Worm (Caenorhabditis elegans) whole organism, L3 larva: ENCODE data around the gene dop-4.

Source experiments
- R02D3.7 ChIP-seq: fragments of 150-350 bp; optimal IDR thresholded peaks from 2 replicates; lab custom pipeline; 2014; ENCODE audit warnings: missing biosample characterization, missing genetic modification characterization
- ZK546.5 ChIP-seq: sonication (generic microtip); optimal IDR thresholded peaks from 2 replicates; lab custom pipeline; 2017; ENCODE audit warnings: missing biosample characterization, missing genetic modification characterization
- aly-2 ChIP-seq: fragments of 150-350 bp; optimal IDR thresholded peaks from 2 replicates; lab custom pipeline; 2014; ENCODE audit warnings: missing biosample characterization, missing genetic modification characterization
- ama-1 ChIP-seq: fragments of 150-350 bp; optimal IDR thresholded peaks from 2 replicates; lab custom pipeline; 2018
- ceh-16 ChIP-seq: sonication (generic microtip); optimal IDR thresholded peaks from 2 replicates; lab custom pipeline; 2017; ENCODE audit warnings: missing biosample characterization, missing genetic modification characterization
- ceh-28 ChIP-seq: fragments of 150-350 bp; optimal IDR thresholded peaks from 2 replicates; lab custom pipeline; 2014; ENCODE audit warnings: missing biosample characterization, missing genetic modification reagents, missing genetic modification characterization
- ceh-82 ChIP-seq: fragments of 150-350 bp; optimal IDR thresholded peaks from 2 replicates; lab custom pipeline; 2014; ENCODE audit warnings: missing biosample characterization, missing genetic modification characterization
- ceh-9 ChIP-seq: sonication (generic microtip); optimal IDR thresholded peaks from 2 replicates; lab custom pipeline; 2018; ENCODE audit warnings: missing biosample characterization, missing genetic modification characterization
- daf-12 ChIP-seq: fragments of 150-350 bp; optimal IDR thresholded peaks from 2 replicates; lab custom pipeline; 2014; ENCODE audit warnings: missing biosample characterization, missing genetic modification reagents, missing genetic modification characterization
- egl-27 ChIP-seq: sonication (generic microtip); optimal IDR thresholded peaks from 4 replicates; lab custom pipeline; 2017; ENCODE audit warnings: missing biosample characterization, missing genetic modification reagents, missing genetic modification characterization
- egl-5 ChIP-seq: fragments of 150-350 bp; optimal IDR thresholded peaks from 2 replicates; lab custom pipeline; 2017; ENCODE audit warnings: missing biosample characterization, missing genetic modification reagents, missing genetic modification characterization, inconsistent platforms
- elt-1 ChIP-seq: fragments of 150-350 bp; optimal IDR thresholded peaks from 2 replicates; lab custom pipeline; 2014; ENCODE audit warnings: missing biosample characterization, missing genetic modification characterization
- elt-2 ChIP-seq: sonication (generic microtip); optimal IDR thresholded peaks from 2 replicates; lab custom pipeline; 2016; ENCODE audit warnings: missing genetic modification reagents, mild to moderate bottlenecking, missing genetic modification characterization, missing compliant biosample characterization
- elt-3 ChIP-seq, 3 experiments: fragments of 150-350 bp in 1 of 3; sonication (generic microtip) in 2 of 3; optimal IDR thresholded peaks; 2 replicates in 2 of 3; 4 replicates in 1 of 3; lab custom pipeline; 2014 to 2017; ENCODE audit warnings: missing biosample characterization in 3 of 3, missing genetic modification characterization in 3 of 3
- eor-1 ChIP-seq, 2 experiments: fragments of 150-350 bp; optimal IDR thresholded peaks; 2 replicates each; lab custom pipeline; 2014 to 2018; ENCODE audit warnings: missing biosample characterization in 2 of 2, missing genetic modification characterization in 2 of 2
- fkh-10 ChIP-seq: sonication (generic microtip); optimal IDR thresholded peaks from 2 replicates; lab custom pipeline; 2017; ENCODE audit warnings: missing biosample characterization, missing genetic modification reagents, missing genetic modification characterization
- fkh-2 ChIP-seq: fragments of 150-350 bp; optimal IDR thresholded peaks from 2 replicates; lab custom pipeline; 2014; ENCODE audit warnings: missing biosample characterization, missing genetic modification reagents, missing genetic modification characterization
- fos-1 ChIP-seq: fragments of 150-350 bp; optimal IDR thresholded peaks from 2 replicates; lab custom pipeline; 2014; ENCODE audit warnings: missing biosample characterization, missing genetic modification characterization
- hmg-11 ChIP-seq: sonication (generic microtip); optimal IDR thresholded peaks from 2 replicates; lab custom pipeline; 2016; ENCODE audit warnings: missing genetic modification characterization, missing compliant biosample characterization
- jun-1 ChIP-seq: fragments of 150-350 bp; optimal IDR thresholded peaks from 2 replicates; lab custom pipeline; 2014; ENCODE audit warnings: missing biosample characterization, missing genetic modification reagents, missing genetic modification characterization
- lin-15B ChIP-seq: fragments of 150-350 bp; optimal IDR thresholded peaks from 2 replicates; lab custom pipeline; 2014; ENCODE audit warnings: missing biosample characterization, missing genetic modification characterization
- lin-39 ChIP-seq: fragments of 150-350 bp; optimal IDR thresholded peaks from 2 replicates; lab custom pipeline; 2018; ENCODE audit warnings: missing biosample characterization, missing genetic modification reagents, missing genetic modification characterization
- lsy-12 ChIP-seq: sonication (generic microtip); optimal IDR thresholded peaks from 2 replicates; lab custom pipeline; 2016; ENCODE audit warnings: mild to moderate bottlenecking, missing genetic modification characterization, missing compliant biosample characterization
- mdl-1 ChIP-seq: fragments of 150-350 bp; optimal IDR thresholded peaks from 2 replicates; lab custom pipeline; 2014; ENCODE audit warnings: missing biosample characterization, missing genetic modification characterization
- mml-1 ChIP-seq: fragments of 150-350 bp; sonication (generic microtip); optimal IDR thresholded peaks from 3 replicates; lab custom pipeline; 2014; ENCODE audit warnings: missing biosample characterization, missing genetic modification characterization
- nfya-1 ChIP-seq: sonication (generic microtip); optimal IDR thresholded peaks from 2 replicates; lab custom pipeline; 2017; ENCODE audit warnings: missing genetic modification characterization, mild to moderate bottlenecking, missing compliant biosample characterization, antibody characterized with exemption, moderate library complexity; ENCODE audit not compliant: insufficient read depth
- nhr-11 ChIP-seq: fragments of 150-350 bp; optimal IDR thresholded peaks from 2 replicates; lab custom pipeline; 2014; ENCODE audit warnings: missing biosample characterization, missing genetic modification characterization
- nhr-12 ChIP-seq: fragments of 150-350 bp; optimal IDR thresholded peaks from 2 replicates; lab custom pipeline; 2014; ENCODE audit warnings: missing biosample characterization, missing genetic modification characterization
- nhr-23 ChIP-seq: fragments of 150-350 bp; optimal IDR thresholded peaks from 2 replicates; lab custom pipeline; 2014; ENCODE audit warnings: missing biosample characterization, missing genetic modification reagents, missing genetic modification characterization
- nhr-237 ChIP-seq: fragments of 150-350 bp; optimal IDR thresholded peaks from 2 replicates; lab custom pipeline; 2014; ENCODE audit warnings: missing biosample characterization, missing genetic modification characterization
- nhr-25 ChIP-seq: sonication (generic microtip); optimal IDR thresholded peaks from 2 replicates; lab custom pipeline; 2017; ENCODE audit warnings: missing biosample characterization, missing genetic modification characterization
- nhr-28 ChIP-seq: fragments of 150-350 bp; optimal IDR thresholded peaks from 2 replicates; lab custom pipeline; 2014; ENCODE audit warnings: missing biosample characterization, missing genetic modification characterization
- nhr-43 ChIP-seq: sonication (generic microtip); optimal IDR thresholded peaks from 2 replicates; lab custom pipeline; 2016; ENCODE audit warnings: mild to moderate bottlenecking, missing genetic modification characterization, missing compliant biosample characterization; ENCODE audit not compliant: poor library complexity, severe bottlenecking
- nhr-67 ChIP-seq: fragments of 150-350 bp; optimal IDR thresholded peaks from 2 replicates; lab custom pipeline; 2014; ENCODE audit warnings: missing biosample characterization, missing genetic modification characterization
- nhr-76 ChIP-seq: fragments of 150-350 bp; sonication (generic microtip); optimal IDR thresholded peaks from 5 replicates; lab custom pipeline; 2014; ENCODE audit warnings: missing biosample characterization, missing genetic modification characterization
- nhr-77 ChIP-seq: fragments of 150-350 bp; optimal IDR thresholded peaks from 2 replicates; lab custom pipeline; 2014; ENCODE audit warnings: missing biosample characterization, missing genetic modification characterization
- pha-4 ChIP-seq: fragments of 150-350 bp; optimal IDR thresholded peaks from 2 replicates; lab custom pipeline; 2014; ENCODE audit warnings: missing biosample characterization, missing genetic modification reagents, missing genetic modification characterization
- pqm-1 ChIP-seq: fragments of 150-350 bp; optimal IDR thresholded peaks from 2 replicates; lab custom pipeline; 2017; ENCODE audit warnings: missing biosample characterization, missing genetic modification characterization, inconsistent platforms
- sea-2 ChIP-seq: fragments of 150-350 bp; sonication (generic microtip); optimal IDR thresholded peaks from 4 replicates; lab custom pipeline; 2014; ENCODE audit warnings: missing biosample characterization, missing genetic modification reagents, missing genetic modification characterization
- skn-1 ChIP-seq: fragments of 150-350 bp; optimal IDR thresholded peaks from 2 replicates; lab custom pipeline; 2014; ENCODE audit warnings: missing biosample characterization, missing genetic modification characterization
- snpc-4 ChIP-seq: fragments of 150-350 bp; optimal IDR thresholded peaks from 2 replicates; lab custom pipeline; 2014; ENCODE audit warnings: missing biosample characterization, missing genetic modification characterization
- tbx-2 ChIP-seq: sonication (generic microtip); optimal IDR thresholded peaks from 2 replicates; lab custom pipeline; 2016; ENCODE audit warnings: mild to moderate bottlenecking, missing genetic modification characterization, missing compliant biosample characterization
- unc-39 ChIP-seq: sonication (generic microtip); optimal IDR thresholded peaks from 4 replicates; lab custom pipeline; 2017; ENCODE audit warnings: missing biosample characterization, missing genetic modification characterization
- unc-62 ChIP-seq: fragments of 150-350 bp; sonication (generic microtip); optimal IDR thresholded peaks from 4 replicates; lab custom pipeline; 2014; ENCODE audit warnings: missing biosample characterization, missing genetic modification reagents, missing genetic modification characterization
- zag-1 ChIP-seq: fragments of 150-350 bp; optimal IDR thresholded peaks from 2 replicates; lab custom pipeline; 2014; ENCODE audit warnings: missing biosample characterization, missing genetic modification characterization
- ztf-11 ChIP-seq: fragments of 150-350 bp; optimal IDR thresholded peaks from 2 replicates; lab custom pipeline; 2014; ENCODE audit warnings: missing biosample characterization, missing genetic modification characterization
- ztf-4 ChIP-seq: fragments of 150-350 bp; optimal IDR thresholded peaks from 2 replicates; lab custom pipeline; 2014; ENCODE audit warnings: missing biosample characterization, missing genetic modification characterization

dop-4 gene

DNA sequence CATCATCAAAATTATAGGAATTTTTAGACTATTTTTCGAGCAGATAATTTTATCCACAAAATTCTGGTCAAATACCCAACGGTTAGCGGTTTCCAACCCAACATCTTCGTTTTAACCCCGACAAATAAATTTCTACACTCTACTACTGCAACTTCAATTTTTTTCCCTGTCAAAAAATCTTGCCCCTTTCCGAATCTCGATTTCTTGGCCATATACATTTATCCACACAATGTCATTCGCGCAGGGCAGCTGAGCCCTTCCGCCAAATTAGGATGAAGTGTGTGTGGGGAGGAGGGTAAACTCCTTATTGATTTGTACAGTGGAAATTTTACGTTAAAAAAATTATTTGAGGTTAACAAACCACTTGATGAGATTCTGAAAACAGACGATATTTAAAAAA, 49.8 kb downstream of the dop-4 start:
- TF ChIP-seq sea-2 (GFP tag; lab: Kevin White, UChicago) (no peak), lin-39 (tag; lab: Kevin White, UChicago) (peak; percentile 97), nhr-28 (tag; lab: Kevin White, UChicago) (peak; percentile 81), zag-1 (tag; lab: Kevin White, UChicago) (peak; percentile 83), fkh-10 (peak; percentile 97), eor-1 (tag; optimal IDR thresholded peaks at IDR 0.05; lab: Kevin White, UChicago) (peak in 1 of 2 experiments; percentile 81), unc-62 (GFP tag; lab: Kevin White, UChicago) (peak; percentile 87), nhr-76 (tag; lab: Kevin White, UChicago) (peak; percentile 67), nhr-11 (peak; percentile 94), nhr-43 (tag; lab: Kevin White, UChicago) (peak; percentile 98), ceh-16 (tag; lab: Kevin White, UChicago) (peak; percentile 83), ama-1 (lab: Kevin White, UChicago) (no peak), elt-1 (peak; percentile 79), mml-1 (tag; lab: Kevin White, UChicago) (no peak), snpc-4 (tag; lab: Kevin White, UChicago) (peak; percentile 95), ZK546.5 (no peak), pqm-1 (tag; lab: Kevin White, UChicago) (peak; percentile 77), fos-1 (peak; percentile 93), ceh-9 (no peak), nhr-23 (tag; lab: Kevin White, UChicago) (peak; percentile 97), fkh-2 (tag; lab: Kevin White, UChicago) (peak; percentile 59), hmg-11 (tag; lab: Kevin White, UChicago) (peak; percentile 97), pha-4 (tag; lab: Kevin White, UChicago) (peak; percentile 97), ceh-82 (peak; percentile 97), mdl-1 (tag; lab: Kevin White, UChicago) (peak; percentile 80), daf-12 (tag; lab: Kevin White, UChicago) (peak; percentile 69), ztf-4 (peak; percentile 72), nfya-1 (tag; lab: Kevin White, UChicago) (peak; percentile 92), R02D3.7 (tag; lab: Kevin White, UChicago) (peak; percentile 90), skn-1 (tag; lab: Kevin White, UChicago) (peak; percentile 96), lsy-12 (tag; lab: Kevin White, UChicago) (peak; percentile 92), nhr-77 (tag; lab: Kevin White, UChicago) (peak; percentile 97), nhr-12 (tag; lab: Kevin White, UChicago) (peak; percentile 26), elt-3 (tag; optimal IDR thresholded peaks at IDR 0.05; lab: Kevin White, UChicago) (peak; percentile 50 to 96 (median 81)), unc-39 (tag; lab: Kevin White, UChicago) (peak; percentile 45), nhr-67 (tag; lab: Kevin White, UChicago) (peak; percentile 43), jun-1 (peak; percentile 99), ceh-28 (tag; lab: Kevin White, UChicago) (peak; percentile 99), egl-27 (tag; lab: Kevin White, UChicago) (peak; percentile 93), nhr-237 (tag; lab: Kevin White, UChicago) (peak; percentile 72), aly-2 (tag; lab: Kevin White, UChicago) (peak; percentile 91), nhr-25 (tag; lab: Kevin White, UChicago) (peak; percentile 97), ztf-11 (tag; lab: Kevin White, UChicago) (no peak), tbx-2 (tag; lab: Kevin White, UChicago) (peak; percentile 98), elt-2 (tag; lab: Kevin White, UChicago) (peak; percentile 78), egl-5 (peak; percentile 83), lin-15B (tag; lab: Kevin White, UChicago) (peak; percentile 38)
